Worm (Caenorhabditis elegans) whole organism, L2 larva: ENCODE measurements around the gene C42C1.9.

Experiments used
- nhr-11 ChIP-seq: fragments of 150-350 bp; optimal IDR thresholded peaks from 2 replicates; lab custom pipeline; 2014; ENCODE audit warnings: missing biosample characterization, missing genetic modification characterization
- nhr-237 ChIP-seq: fragments of 150-350 bp; optimal IDR thresholded peaks from 2 replicates; lab custom pipeline; 2014; ENCODE audit warnings: missing biosample characterization, missing genetic modification characterization
- nhr-25 ChIP-seq: fragments of 150-350 bp; sonication (generic microtip); optimal IDR thresholded peaks from 3 replicates; lab custom pipeline; 2014; ENCODE audit warnings: missing biosample characterization, missing genetic modification characterization
- ztf-11 ChIP-seq: sonication (generic microtip); optimal IDR thresholded peaks from 2 replicates; lab custom pipeline; 2017; ENCODE audit warnings: missing biosample characterization, missing genetic modification characterization

DNA sequence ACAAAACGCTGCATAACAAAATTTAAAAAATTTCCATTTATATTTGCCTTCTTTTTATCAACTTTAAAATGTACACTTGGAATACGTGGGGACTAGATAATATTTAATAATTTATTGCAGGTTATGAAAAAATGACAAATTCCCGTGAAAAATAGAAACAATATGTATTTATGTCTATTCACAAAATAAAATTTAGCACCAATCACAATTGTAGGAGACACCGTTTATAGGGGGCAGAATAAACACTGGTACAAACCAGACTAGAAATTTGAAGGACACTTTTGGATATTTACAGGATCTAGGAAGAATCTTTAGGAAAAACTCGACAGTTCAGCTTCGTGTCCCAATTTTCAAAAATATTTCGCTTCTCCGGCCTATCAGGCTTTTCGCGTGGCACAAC is 18.9 kb upstream of the C42C1.9 start, which contains the start of gene C42C1.3:
- no peak for TF ChIP-seq ztf-11
- no peak for TF ChIP-seq nhr-25 (tag; lab: Kevin White, UChicago)
- no peak for TF ChIP-seq nhr-11 (tag; lab: Kevin White, UChicago)
- no peak for TF ChIP-seq nhr-237 (tag; lab: Kevin White, UChicago)
